Fruit fly (Drosophila melanogaster) whole organism: ENCODE data around the gene Naa40.

Experiments
- EcR ChIP-seq, 2 experiments: fragments of >200 bp; optimal IDR thresholded peaks; 2 replicates each; lab custom pipeline; 2017; ENCODE audit warnings: missing biosample characterization in 2 of 2, missing genetic modification characterization in 2 of 2, missing genetic modification reagents in 2 of 2
- psq ChIP-seq: fragments of >200 bp; optimal IDR thresholded peaks from 2 replicates; lab custom pipeline; 2017
- usp ChIP-seq: fragments of >200 bp; optimal IDR thresholded peaks from 2 replicates; lab custom pipeline; 2017; ENCODE audit warnings: missing biosample characterization, missing genetic modification characterization, mixed read lengths

- no peak for TF ChIP-seq usp (GFP tag; lab: Kevin White, UChicago)
- no peak for TF ChIP-seq EcR (GFP tag; optimal IDR thresholded peaks at IDR 0.05; lab: Kevin White, UChicago)
- no peak for TF ChIP-seq psq (lab: Kevin White, UChicago)
Measured at dm6 chr3R:29715277-29715676, 9.5 kb downstream of the Naa40 start, which contains the start of gene Dup99B.
